Fruit fly (Drosophila melanogaster): ENCODE results near the gene EMC1.

DNA sequence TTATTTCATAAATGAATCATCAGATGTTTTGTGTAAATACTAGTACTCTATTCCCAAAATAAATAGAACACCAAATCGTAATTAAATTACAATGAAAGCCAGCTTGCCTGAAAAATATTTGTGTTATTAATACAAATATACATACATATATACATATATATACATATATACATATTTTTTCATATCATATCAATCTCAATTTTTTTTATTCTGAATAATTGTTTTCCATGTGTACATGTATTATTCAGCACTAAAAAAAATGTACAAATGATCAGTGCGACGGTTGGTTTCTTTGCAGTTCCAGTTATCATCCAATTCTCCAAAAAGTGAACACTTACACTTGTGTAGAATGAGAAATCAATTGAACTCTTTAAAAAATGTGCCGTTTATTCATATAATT lies 6.4 kb upstream of the EMC1 start, which contains the start of gene kipf:
- no peak for TF ChIP-seq brk (GFP tag; optimal IDR thresholded peaks at IDR 0.05)
- no peak for TF ChIP-seq fru (GFP tag; optimal IDR thresholded peaks at IDR 0.05)
- TF ChIP-seq Dfd (GFP tag; optimal IDR thresholded peaks at IDR 0.05), result no peak
